Worm (Caenorhabditis elegans): Measurements from ENCODE around the gene igdb-3.

DNA sequence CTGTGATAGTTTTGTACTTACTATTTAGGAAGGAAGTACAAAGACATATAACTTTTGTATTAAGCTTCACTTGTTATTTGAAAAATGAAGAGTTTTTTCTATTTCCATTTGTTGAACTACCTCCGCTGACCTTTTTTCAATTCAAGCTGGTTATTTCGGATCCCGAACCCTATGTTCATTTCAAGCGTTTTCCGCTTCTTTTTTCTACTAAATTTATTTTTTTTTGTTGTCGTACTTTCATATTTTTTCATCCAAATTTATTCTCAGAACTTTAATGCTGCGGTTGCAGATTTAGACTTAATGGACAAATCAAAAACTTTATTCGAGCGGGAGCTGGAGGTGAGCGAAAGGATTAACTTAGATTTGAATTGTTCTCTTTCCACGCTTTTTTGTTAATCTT lies 35.3 kb upstream of the igdb-3 start, which contains the start of gene C03B1.6:
- no peak for TF ChIP-seq pha-4 (tag; optimal IDR thresholded peaks at IDR 0.05)
- TF ChIP-seq sox-2 (GFP tag; IDR thresholded peaks at IDR 0.05), result no peak
- TF ChIP-seq elt-2 (tag; optimal IDR thresholded peaks at IDR 0.05), result no peak
- no peak for TF ChIP-seq dmd-4 (tag; optimal IDR thresholded peaks at IDR 0.05; ENCODE audit: borderline replicate concordance)
- no peak for TF ChIP-seq unc-86 (tag; optimal IDR thresholded peaks at IDR 0.05)
- no peak for TF ChIP-seq nhr-11 (tag; optimal IDR thresholded peaks at IDR 0.05)
- no peak for TF ChIP-seq ceh-9 (tag; optimal IDR thresholded peaks at IDR 0.05)
- no peak for TF ChIP-seq ceh-14 (tag; optimal IDR thresholded peaks at IDR 0.05)
